Worm (Caenorhabditis elegans): ENCODE measurements around the gene pigx-1.

pigx-1 gene

ce11 chrX:1094332-1094731, 2.5 kb downstream of the pigx-1 start:
- TF ChIP-seq ces-1 (GFP tag; optimal IDR thresholded peaks at IDR 0.05) (no peak), ceh-39 (tag; optimal IDR thresholded peaks at IDR 0.05) (no peak), drap-1 (GFP tag; optimal IDR thresholded peaks at IDR 0.05) (no peak), mep-1 (tag; optimal IDR thresholded peaks at IDR 0.05) (no peak), bed-3 (GFP tag; optimal IDR thresholded peaks at IDR 0.05) (no peak), mls-2 (tag; optimal IDR thresholded peaks at IDR 0.05) (no peak), nhr-2 (tag; optimal IDR thresholded peaks at IDR 0.05) (no peak), nhr-237 (tag; optimal IDR thresholded peaks at IDR 0.05) (no peak), sem-2 (GFP tag; optimal IDR thresholded peaks at IDR 0.05) (no peak), cnd-1 (tag; optimal IDR thresholded peaks at IDR 0.05) (no peak), nhr-28 (tag; optimal IDR thresholded peaks at IDR 0.05) (no peak), unc-62 (GFP tag; optimal IDR thresholded peaks at IDR 0.05) (no peak), elt-1 (tag; optimal IDR thresholded peaks at IDR 0.05; ENCODE audit: borderline replicate concordance, insufficient read depth) (no peak), ceh-83 (GFP tag; optimal IDR thresholded peaks at IDR 0.05) (no peak), hlh-1 (tag; optimal IDR thresholded peaks at IDR 0.05) (no peak), M03D4.4 (tag; optimal IDR thresholded peaks at IDR 0.05) (no peak), unc-120 (tag; optimal IDR thresholded peaks at IDR 0.05; ENCODE audit: poor library complexity, severe bottlenecking) (no peak), unc-39 (tag; optimal IDR thresholded peaks at IDR 0.05) (no peak), ceh-43 (GFP tag; optimal IDR thresholded peaks at IDR 0.05) (no peak), tbx-8 (GFP tag; optimal IDR thresholded peaks at IDR 0.05) (no peak)

ce11 chrX:1093154-1093553, 3.7 kb downstream of the pigx-1 start:
- TF ChIP-seq ztf-11 (tag; optimal IDR thresholded peaks at IDR 0.05) (no peak), sem-2 (GFP tag; optimal IDR thresholded peaks at IDR 0.05) (peak; percentile 13), mab-5 (tag; optimal IDR thresholded peaks at IDR 0.05) (no peak), lin-13 (tag; optimal IDR thresholded peaks at IDR 0.05) (peak; percentile 13), zip-8 (tag; optimal IDR thresholded peaks at IDR 0.05) (no peak), lsy-2 (tag; optimal IDR thresholded peaks at IDR 0.05) (peak; percentile 30), nhr-2 (tag; optimal IDR thresholded peaks at IDR 0.05) (no peak), ceh-43 (GFP tag; optimal IDR thresholded peaks at IDR 0.05) (no peak), lin-32 (GFP tag; optimal IDR thresholded peaks at IDR 0.05) (no peak), drap-1 (GFP tag; optimal IDR thresholded peaks at IDR 0.05) (peak; percentile 69), ham-2 (GFP tag; optimal IDR thresholded peaks at IDR 0.05) (peak; percentile 70), nhr-237 (tag; optimal IDR thresholded peaks at IDR 0.05) (peak; percentile 87), tbx-8 (GFP tag; optimal IDR thresholded peaks at IDR 0.05) (no peak), nhr-76 (tag; optimal IDR thresholded peaks at IDR 0.05) (no peak), elt-3 (tag; optimal IDR thresholded peaks at IDR 0.05) (no peak), nhr-12 (tag; optimal IDR thresholded peaks at IDR 0.05) (no peak), ceh-83 (GFP tag; optimal IDR thresholded peaks at IDR 0.05) (no peak), cnd-1 (tag; optimal IDR thresholded peaks at IDR 0.05) (peak; percentile 44), nhr-28 (tag; optimal IDR thresholded peaks at IDR 0.05) (no peak), unc-39 (tag; optimal IDR thresholded peaks at IDR 0.05) (no peak), unc-62 (GFP tag; optimal IDR thresholded peaks at IDR 0.05) (peak; percentile 99), sptf-1 (tag; optimal IDR thresholded peaks at IDR 0.05) (peak; percentile 78), hlh-1 (tag; optimal IDR thresholded peaks at IDR 0.05) (peak; percentile 90), M03D4.4 (tag; optimal IDR thresholded peaks at IDR 0.05) (peak; percentile 53), mep-1 (tag; optimal IDR thresholded peaks at IDR 0.05) (peak; percentile 83), blmp-1 (tag; optimal IDR thresholded peaks at IDR 0.05) (peak; percentile 54), bed-3 (GFP tag; optimal IDR thresholded peaks at IDR 0.05) (no peak), ces-1 (GFP tag; optimal IDR thresholded peaks at IDR 0.05) (peak; percentile 78), snpc-4 (tag; optimal IDR thresholded peaks at IDR 0.05) (no peak), unc-120 (tag; optimal IDR thresholded peaks at IDR 0.05; ENCODE audit: poor library complexity, severe bottlenecking) (peak; percentile 94), elt-1 (tag; optimal IDR thresholded peaks at IDR 0.05; ENCODE audit: borderline replicate concordance, insufficient read depth) (no peak), pha-4 (tag; optimal IDR thresholded peaks at IDR 0.05) (peak; percentile 93), flh-1 (GFP tag; optimal IDR thresholded peaks at IDR 0.05) (no peak), mls-2 (tag; optimal IDR thresholded peaks at IDR 0.05) (peak; percentile 71), ceh-39 (tag; optimal IDR thresholded peaks at IDR 0.05) (peak; percentile 26)

- no peak for TF ChIP-seq lin-13 (tag; optimal IDR thresholded peaks at IDR 0.05)
- no peak for TF ChIP-seq lin-32 (GFP tag; optimal IDR thresholded peaks at IDR 0.05)
- no peak for TF ChIP-seq sptf-1 (tag; optimal IDR thresholded peaks at IDR 0.05)
- TF ChIP-seq mep-1 (tag; optimal IDR thresholded peaks at IDR 0.05): no peak
- no peak for TF ChIP-seq mab-5 (tag; optimal IDR thresholded peaks at IDR 0.05)
- no peak for TF ChIP-seq unc-120 (tag; optimal IDR thresholded peaks at IDR 0.05; ENCODE audit: poor library complexity, severe bottlenecking)
- no peak for TF ChIP-seq elt-1 (tag; optimal IDR thresholded peaks at IDR 0.05; ENCODE audit: borderline replicate concordance, insufficient read depth)
- TF ChIP-seq nhr-2 (tag; optimal IDR thresholded peaks at IDR 0.05): no peak
- TF ChIP-seq ceh-43 (GFP tag; optimal IDR thresholded peaks at IDR 0.05): no peak
- TF ChIP-seq elt-3 (tag; optimal IDR thresholded peaks at IDR 0.05): no peak
Observed at ce11 chrX:1089676-1090075, 7.1 kb downstream of the pigx-1 start.
